Worm (Caenorhabditis elegans) whole organism, L4 larva: ENCODE results near the gene hpo-6.

Source experiments
- mdt-29 ChIP-seq: fragments of 200-800 bp; sonication (Bioruptor generic); IDR thresholded peaks from 2 replicates; pipeline ENCODE4 v1.3.6; 2022; ENCODE audit warnings: missing genetic modification reagents, missing genetic modification characterization, missing compliant biosample characterization
- unc-62 ChIP-seq, 3 experiments: fragments of 150-350 bp in 1 of 3; sonication (generic microtip); optimal IDR thresholded peaks in 2 of 3; peaks in 1 of 3; 1 replicate in 1 of 3; 2 replicates in 2 of 3; lab custom pipeline; 2014 to 2017; ENCODE audit warnings: missing biosample characterization in 3 of 3, missing genetic modification characterization in 3 of 3, missing genetic modification reagents in 3 of 3, missing genotype in 1 of 3

DNA sequence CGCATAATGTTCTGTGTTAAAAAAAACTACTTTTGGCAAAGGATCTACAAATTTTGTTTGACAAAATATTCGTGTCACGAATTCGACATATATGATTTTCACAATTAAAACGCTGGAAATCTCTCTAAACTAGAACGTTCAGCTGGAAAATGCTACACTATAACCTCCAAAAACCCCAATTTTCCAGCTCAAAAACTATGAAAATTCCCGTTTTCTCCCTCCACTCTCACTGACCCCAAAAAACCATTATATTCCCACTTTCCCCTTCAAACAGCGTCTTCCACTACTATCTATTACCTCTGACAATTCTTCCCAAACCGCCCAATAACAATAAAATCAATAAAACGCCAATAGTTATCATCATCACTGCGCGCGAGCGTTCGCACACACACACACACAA, 14.7 kb downstream of the hpo-6 start, which contains the start of gene Y41D4B.14:
- TF ChIP-seq mdt-29 (no peak), unc-62 (GFP tag; optimal IDR thresholded peaks at IDR 0.05 in 1 of 2; lab: Kevin White, UChicago) (no peak), unc-62 (tag; optimal IDR thresholded peaks at IDR 0.05; lab: Kevin White, UChicago) (no peak)
